Worm (Caenorhabditis elegans) whole organism, early embryonic: ENCODE data around the gene H20J04.1.

Experiments
- F13C5.2 ChIP-seq: sonication (generic microtip); optimal IDR thresholded peaks from 2 replicates; lab custom pipeline; 2017; ENCODE audit warnings: mild to moderate bottlenecking, missing genetic modification characterization, inconsistent platforms, missing compliant biosample characterization
- ama-1 ChIP-seq: fragments of 150-350 bp; optimal IDR thresholded peaks from 2 replicates; lab custom pipeline; 2014
- ceh-36 ChIP-seq: sonication (generic microtip); optimal IDR thresholded peaks from 2 replicates; lab custom pipeline; 2016; ENCODE audit warnings: missing genetic modification characterization, inconsistent platforms, missing compliant biosample characterization
- flt-1 ChIP-seq: fragments of 200-800 bp; sonication (Bioruptor generic); IDR thresholded peaks from 2 replicates; pipeline ENCODE4 v1.3.6; 2022; ENCODE audit warnings: missing genetic modification characterization, missing compliant biosample characterization

DNA sequence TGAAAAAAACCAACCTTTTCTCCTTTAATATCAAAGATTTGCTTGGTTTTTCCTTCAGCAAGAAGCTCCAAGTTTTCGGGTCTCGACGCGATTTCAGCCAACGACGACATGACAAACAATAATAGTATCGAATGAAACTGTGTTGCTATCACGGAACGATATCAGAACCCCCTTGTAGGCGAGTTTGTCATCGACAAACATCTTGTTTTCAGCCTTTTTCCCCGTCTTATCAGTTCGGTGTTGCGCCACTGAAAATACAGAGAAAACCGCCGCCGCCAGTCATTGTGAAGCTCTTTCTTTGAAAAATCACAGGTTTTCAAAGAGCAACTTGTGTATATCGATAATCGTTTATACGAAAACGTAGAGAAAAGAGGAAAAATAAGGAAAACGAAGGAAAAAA, 17.0 kb downstream of the H20J04.1 start, which contains the start of gene paic-1:
- TF ChIP-seq flt-1 (GFP tag; lab: Robert Waterston, UW): no peak
- no peak for TF ChIP-seq F13C5.2 (tag; lab: Kevin White, UChicago)
- no peak for TF ChIP-seq ceh-36 (tag; lab: Kevin White, UChicago)
- TF ChIP-seq ama-1 (lab: Kevin White, UChicago): no peak
